Fruit fly (Drosophila melanogaster) whole organism: ENCODE data around the gene CG42467.

ENCODE experiments used
- CG8478 ChIP-seq: fragments of >200 bp; optimal IDR thresholded peaks from 2 replicates; lab custom pipeline; 2018; ENCODE audit warnings: inconsistent platforms
- Dll ChIP-seq: fragments of >200 bp; optimal IDR thresholded peaks from 2 replicates; lab custom pipeline; 2017
- EcR ChIP-seq, 2 experiments: fragments of >200 bp; optimal IDR thresholded peaks; 2 replicates each; lab custom pipeline; 2017; ENCODE audit warnings: missing biosample characterization in 2 of 2, missing genetic modification characterization in 2 of 2, missing genetic modification reagents in 2 of 2
- pan ChIP-seq: fragments of >200 bp; optimal IDR thresholded peaks from 2 replicates; lab custom pipeline; 2017
- psq ChIP-seq: fragments of >200 bp; optimal IDR thresholded peaks from 2 replicates; lab custom pipeline; 2017
- usp ChIP-seq: fragments of >200 bp; optimal IDR thresholded peaks from 2 replicates; lab custom pipeline; 2017; ENCODE audit warnings: missing biosample characterization, missing genetic modification characterization, mixed read lengths

Gene CG42467

DNA sequence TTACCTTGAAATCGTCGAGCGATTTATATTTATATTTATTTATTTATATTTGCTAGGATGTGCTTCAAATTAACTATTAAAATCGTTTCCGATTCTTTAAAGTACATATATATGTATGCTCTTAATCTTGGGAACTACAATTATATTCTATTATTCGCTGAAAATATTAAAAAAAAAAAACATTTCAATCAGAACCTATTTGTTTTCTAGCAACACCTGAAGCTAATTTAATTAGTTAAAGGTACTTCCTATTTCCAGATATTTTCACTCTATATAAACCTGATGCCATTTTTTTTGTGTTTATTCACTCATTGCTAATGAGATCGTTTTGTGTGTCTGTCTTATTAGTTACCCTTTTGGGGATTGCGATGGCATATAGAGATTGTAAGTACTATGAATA is at the start of gene CG42467:
Gene CG42467 (plus strand): TSS at position 301 of the 400 bp plus-strand sequence.
- TF ChIP-seq EcR (GFP tag; optimal IDR thresholded peaks at IDR 0.05; lab: Kevin White, UChicago) (no peak), psq (lab: Kevin White, UChicago) (no peak), pan (lab: Kevin White, UChicago) (no peak), CG8478 (lab: Kevin White, UChicago) (no peak), Dll (lab: Kevin White, UChicago) (no peak), usp (GFP tag; lab: Kevin White, UChicago) (no peak)

DNA sequence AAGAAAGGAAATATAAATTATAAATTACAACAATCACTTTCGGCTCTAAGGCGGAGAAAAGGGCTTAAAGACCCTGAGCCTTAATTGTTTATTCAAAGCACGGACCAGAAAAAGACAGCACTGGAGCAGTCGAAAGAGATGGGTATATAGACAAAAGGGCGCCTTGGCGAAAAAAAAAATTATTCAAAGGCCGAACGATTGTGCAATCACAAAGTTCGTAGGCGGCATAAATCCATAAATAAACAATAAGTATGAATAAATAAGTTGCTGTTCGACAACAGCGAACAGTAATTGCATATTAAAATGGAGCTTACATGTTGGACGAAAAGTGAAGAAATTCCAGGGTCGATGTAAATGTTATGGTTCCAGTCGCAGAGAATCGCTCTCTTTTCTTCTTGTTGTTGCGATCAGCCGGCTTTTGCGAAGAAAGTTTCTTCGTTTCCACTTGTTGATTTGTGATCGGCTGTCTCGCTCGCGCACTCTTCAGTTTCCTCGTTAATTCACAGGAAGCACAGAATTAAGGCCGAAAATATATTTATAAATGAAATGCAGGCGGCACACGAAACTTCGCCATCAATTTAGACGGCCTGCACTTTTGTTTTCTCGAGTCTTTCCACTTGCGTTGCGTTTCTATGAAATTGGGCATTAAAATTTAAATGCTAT is 46.0 kb upstream of the CG42467 start:
- TF ChIP-seq psq (lab: Kevin White, UChicago) (no peak), pan (lab: Kevin White, UChicago) (no peak), EcR (GFP tag; optimal IDR thresholded peaks at IDR 0.05; lab: Kevin White, UChicago) (no peak), Dll (lab: Kevin White, UChicago) (no peak), usp (GFP tag; lab: Kevin White, UChicago) (no peak), CG8478 (lab: Kevin White, UChicago) (no peak)

DNA sequence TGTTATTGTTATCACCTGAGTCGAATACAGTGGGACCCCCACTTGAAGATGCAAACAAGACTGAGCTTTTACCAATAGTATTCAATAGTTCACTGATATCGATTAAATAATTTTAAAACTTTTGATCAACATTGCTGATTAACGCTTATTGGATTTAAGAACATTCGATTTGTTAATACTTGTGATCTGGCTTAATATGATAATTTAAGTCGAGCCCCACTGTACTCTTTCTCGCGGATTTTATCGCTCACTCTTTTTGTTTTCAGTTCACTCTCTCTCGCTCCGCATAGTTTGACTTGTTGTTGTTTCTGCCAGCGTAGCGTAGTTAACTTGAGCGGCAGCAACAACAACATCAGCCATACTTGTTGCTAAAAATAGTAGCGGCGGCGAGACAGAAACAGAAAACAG is 45.4 kb upstream of the CG42467 start:
- TF ChIP-seq EcR (GFP tag; optimal IDR thresholded peaks at IDR 0.05; lab: Kevin White, UChicago) (no peak), psq (lab: Kevin White, UChicago) (no peak), usp (GFP tag; lab: Kevin White, UChicago) (no peak), pan (lab: Kevin White, UChicago) (no peak), CG8478 (lab: Kevin White, UChicago) (no peak), Dll (lab: Kevin White, UChicago) (no peak)

DNA sequence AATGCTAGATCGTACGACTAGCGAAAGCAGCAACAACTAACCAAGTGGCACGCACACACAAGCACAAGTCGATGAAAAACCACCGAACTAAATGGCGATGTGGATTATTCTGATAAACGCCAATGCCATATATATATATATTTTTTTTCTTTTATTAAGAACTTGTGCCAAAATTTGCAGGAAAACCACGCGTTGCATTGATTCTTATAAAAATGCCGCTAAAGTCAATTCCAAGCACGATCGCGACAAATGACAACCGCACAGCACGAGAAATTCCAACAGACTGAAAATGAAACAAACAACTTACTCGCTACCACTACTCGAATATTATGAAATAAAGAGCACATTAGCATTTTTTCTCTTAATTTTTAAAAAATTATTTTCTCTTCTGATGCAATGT is 44.4 kb upstream of the CG42467 start, which contains the start of gene for:
Gene for (minus strand): TSS at position 287 of the 400 bp plus-strand sequence.
- TF ChIP-seq EcR (GFP tag; optimal IDR thresholded peaks at IDR 0.05; lab: Kevin White, UChicago) (no peak), pan (lab: Kevin White, UChicago) (no peak), usp (GFP tag; lab: Kevin White, UChicago) (no peak)

DNA sequence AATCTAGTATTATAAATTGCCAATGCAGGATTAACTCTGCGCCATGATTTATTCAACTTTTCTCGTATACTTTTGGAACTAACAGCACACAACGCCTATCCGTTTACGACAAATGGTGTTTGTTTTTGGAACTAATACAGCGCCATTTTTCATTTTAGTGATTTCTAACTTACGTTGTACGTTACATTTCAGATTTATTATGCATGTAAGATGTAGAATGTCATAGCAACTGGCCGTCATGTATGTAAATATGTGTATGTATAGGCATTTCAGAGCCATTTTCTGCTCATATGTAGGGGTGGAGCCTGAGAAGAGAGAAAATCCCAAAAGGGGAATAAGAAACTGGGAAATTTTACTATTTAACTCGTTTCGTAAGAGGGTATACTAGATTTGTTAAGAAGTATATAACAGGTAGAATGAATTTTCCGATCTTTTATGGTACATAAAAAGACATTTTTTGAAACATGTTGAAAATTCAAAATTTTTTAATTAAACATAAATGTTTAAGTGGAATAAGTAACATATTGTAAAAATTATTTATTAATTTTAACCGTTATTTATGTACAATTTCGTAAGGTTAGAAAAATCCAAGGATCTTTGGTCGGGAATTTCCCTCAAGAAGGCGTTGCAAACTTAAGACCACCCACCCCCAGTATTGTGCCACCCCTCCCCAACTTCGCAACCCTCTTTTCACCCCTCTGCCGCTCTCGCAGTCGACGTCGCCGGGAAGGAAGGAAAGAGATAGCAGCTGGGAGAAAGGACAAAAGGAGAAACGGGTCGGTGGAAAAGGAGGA is 43.5 kb upstream of the CG42467 start:
- TF ChIP-seq psq (lab: Kevin White, UChicago): no peak
- no peak for TF ChIP-seq Dll (lab: Kevin White, UChicago)
- TF ChIP-seq EcR (GFP tag; optimal IDR thresholded peaks at IDR 0.05; lab: Kevin White, UChicago): no peak
- no peak for TF ChIP-seq usp (GFP tag; lab: Kevin White, UChicago)
- TF ChIP-seq pan (lab: Kevin White, UChicago): no peak
- TF ChIP-seq CG8478 (lab: Kevin White, UChicago): no peak

DNA sequence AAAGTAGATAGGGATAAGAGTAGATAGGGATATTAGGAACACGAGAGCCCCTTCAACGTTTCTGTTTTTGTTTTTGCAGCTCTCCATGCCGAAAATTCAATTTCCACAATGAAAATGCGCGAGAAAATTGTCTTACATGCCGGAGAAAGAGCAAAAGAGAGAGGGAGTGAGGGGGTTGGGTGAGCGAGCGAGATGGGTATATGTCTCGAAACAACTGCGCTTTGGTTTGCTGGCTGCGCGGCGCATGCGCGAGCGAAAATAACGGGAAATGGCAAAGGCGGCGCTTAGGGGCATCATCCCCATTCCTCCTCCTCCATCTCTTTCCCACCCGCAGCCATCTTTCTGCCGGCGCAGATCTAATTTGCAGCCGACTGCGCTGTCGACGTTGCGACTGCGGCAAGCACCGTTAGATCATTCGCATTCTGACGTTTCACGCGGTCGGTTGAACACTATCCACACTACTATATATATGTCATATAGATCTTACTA is 38.7 kb upstream of the CG42467 start, which contains the start of gene Drgx:
Gene Drgx (plus strand): TSS at position 439 of the 489 bp plus-strand sequence.
- TF ChIP-seq usp (GFP tag; lab: Kevin White, UChicago) (no peak), Dll (lab: Kevin White, UChicago) (no peak), CG8478 (lab: Kevin White, UChicago) (no peak), EcR (GFP tag; optimal IDR thresholded peaks at IDR 0.05; lab: Kevin White, UChicago) (no peak), psq (lab: Kevin White, UChicago) (no peak), pan (lab: Kevin White, UChicago) (no peak)

DNA sequence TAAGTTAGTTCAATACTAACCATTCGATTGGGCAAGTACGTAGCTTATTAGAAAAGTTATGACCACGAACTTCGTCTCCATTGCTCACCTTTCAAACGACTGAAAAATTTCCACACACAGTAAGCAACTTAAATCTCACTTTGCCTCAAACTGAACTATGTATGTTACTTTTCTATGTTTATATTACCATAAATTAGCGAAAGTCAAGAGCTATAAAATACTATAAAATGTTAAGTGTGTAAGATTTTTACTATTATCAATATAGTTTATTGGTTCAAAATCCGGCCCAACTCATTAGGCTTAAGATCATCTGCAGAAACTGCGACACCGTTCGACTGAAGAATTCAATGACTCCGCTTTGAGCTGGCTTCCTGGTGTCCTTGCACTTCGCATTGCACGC is 32.6 kb upstream of the CG42467 start, which contains the start of gene Sfp24Ba:
Gene Sfp24Ba (minus strand): TSS at position 101 of the 400 bp plus-strand sequence.
- no peak for TF ChIP-seq psq (lab: Kevin White, UChicago)
- TF ChIP-seq CG8478 (lab: Kevin White, UChicago): no peak
- TF ChIP-seq Dll (lab: Kevin White, UChicago): no peak
- no peak for TF ChIP-seq EcR (GFP tag; optimal IDR thresholded peaks at IDR 0.05; lab: Kevin White, UChicago)
- no peak for TF ChIP-seq pan (lab: Kevin White, UChicago)
- no peak for TF ChIP-seq usp (GFP tag; lab: Kevin White, UChicago)

DNA sequence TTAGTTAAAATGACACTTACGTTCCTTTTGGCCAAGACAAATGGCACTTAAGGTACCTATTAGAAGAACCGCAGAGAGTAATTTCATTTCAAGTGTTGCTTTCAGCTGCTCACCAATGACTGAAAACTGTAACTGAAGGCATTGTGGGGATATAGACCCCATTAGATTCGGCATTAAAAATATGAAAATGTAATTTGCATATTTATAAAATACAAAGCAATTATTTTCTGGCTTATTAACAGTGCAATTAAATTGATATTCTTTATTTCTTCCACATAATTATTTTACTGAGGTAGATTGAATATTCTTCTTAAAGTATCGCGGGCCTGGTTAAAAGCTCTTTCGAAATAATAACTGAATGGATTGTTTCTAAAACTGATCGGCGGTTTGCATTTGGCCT is 32.1 kb upstream of the CG42467 start, which contains the start of gene Sfp24Bd:
Gene Sfp24Bd (minus strand): TSS at position 101 of the 400 bp plus-strand sequence.
- TF ChIP-seq CG8478 (lab: Kevin White, UChicago) (no peak), psq (lab: Kevin White, UChicago) (no peak), usp (GFP tag; lab: Kevin White, UChicago) (no peak), EcR (GFP tag; optimal IDR thresholded peaks at IDR 0.05; lab: Kevin White, UChicago) (no peak), Dll (lab: Kevin White, UChicago) (no peak), pan (lab: Kevin White, UChicago) (no peak)

DNA sequence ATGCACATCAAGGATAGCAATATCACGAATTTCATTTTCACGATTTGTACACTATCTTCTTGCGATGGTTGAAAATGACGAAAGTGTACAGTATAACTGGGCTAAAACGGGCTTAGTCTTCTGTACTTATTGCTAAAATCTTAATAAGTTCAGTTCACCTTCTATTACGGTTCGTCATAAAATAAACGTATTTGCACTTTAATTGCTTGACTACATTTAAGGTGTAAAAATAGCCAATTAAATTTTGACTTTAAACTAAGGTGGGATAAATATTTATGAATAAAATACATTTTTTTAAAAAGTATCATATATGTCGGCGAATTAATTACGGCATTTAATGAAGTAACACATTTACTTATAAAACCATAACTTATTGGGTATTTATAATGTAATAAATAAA is 31.4 kb upstream of the CG42467 start, which contains the start of gene Sfp24Bb:
Gene Sfp24Bb (minus strand): TSS at position 101 of the 400 bp plus-strand sequence.
- TF ChIP-seq EcR (GFP tag; optimal IDR thresholded peaks at IDR 0.05; lab: Kevin White, UChicago) (no peak), CG8478 (lab: Kevin White, UChicago) (no peak), psq (lab: Kevin White, UChicago) (no peak), Dll (lab: Kevin White, UChicago) (no peak), usp (GFP tag; lab: Kevin White, UChicago) (no peak), pan (lab: Kevin White, UChicago) (no peak)

DNA sequence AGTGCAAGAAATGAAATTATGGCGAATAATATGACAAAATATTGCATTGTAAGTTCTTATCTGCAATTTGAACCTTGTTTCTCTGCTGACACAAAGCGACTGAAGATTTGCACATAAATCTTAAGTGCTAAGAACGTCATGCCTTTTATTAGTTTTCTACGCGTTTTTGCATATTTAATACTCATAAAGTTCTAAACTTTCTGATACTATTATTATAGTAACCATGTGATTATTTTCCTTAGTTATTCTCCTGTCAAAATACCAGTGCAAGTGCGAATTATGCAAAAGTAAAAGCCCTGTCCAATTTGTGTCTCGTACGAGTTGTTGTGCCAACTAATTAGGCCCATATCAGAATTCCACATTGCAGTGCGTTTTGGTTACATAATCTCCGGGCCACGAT is 30.6 kb upstream of the CG42467 start, which contains the start of gene Sfp24Bc:
Gene Sfp24Bc (minus strand): TSS at position 101 of the 400 bp plus-strand sequence.
- TF ChIP-seq EcR (GFP tag; optimal IDR thresholded peaks at IDR 0.05; lab: Kevin White, UChicago): no peak
- TF ChIP-seq CG8478 (lab: Kevin White, UChicago): no peak
- TF ChIP-seq pan (lab: Kevin White, UChicago): no peak
- no peak for TF ChIP-seq usp (GFP tag; lab: Kevin White, UChicago)
- TF ChIP-seq psq (lab: Kevin White, UChicago): no peak
- TF ChIP-seq Dll (lab: Kevin White, UChicago): no peak
